Fruit fly (Drosophila melanogaster) whole organism, prepupa: ENCODE data around the gene hry.

Experiments used
- Blimp-1 ChIP-seq: fragments of 200-800 bp; sonication (Bioruptor generic); optimal IDR thresholded peaks from 3 replicates; lab custom pipeline; 2017; ENCODE audit warnings: missing biosample characterization, missing genetic modification characterization, mild to moderate bottlenecking, moderate library complexity, missing genetic modification reagents
- CG11762 ChIP-seq: fragments of 200-800 bp; sonication (Bioruptor generic); optimal IDR thresholded peaks from 3 replicates; lab custom pipeline; 2016; ENCODE audit warnings: missing biosample characterization, missing genetic modification characterization; ENCODE audit not compliant: insufficient read depth
- CG15336 ChIP-seq: fragments of 200-800 bp; sonication (Bioruptor generic); IDR thresholded peaks from 2 replicates; pipeline ENCODE4 v1.3.6; 2022; ENCODE audit warnings: missing biosample characterization, missing genetic modification characterization
- CG1621 ChIP-seq: fragments of 200-800 bp; sonication (Bioruptor generic); optimal IDR thresholded peaks from 3 replicates; lab custom pipeline; 2018; ENCODE audit warnings: missing biosample characterization, mild to moderate bottlenecking, missing genetic modification characterization
- CG3919 ChIP-seq: fragments of 200-800 bp; sonication (Bioruptor generic); optimal IDR thresholded peaks from 3 replicates; lab custom pipeline; 2016; ENCODE audit warnings: missing biosample characterization, missing genetic modification characterization
- CG6163 ChIP-seq: fragments of 200-800 bp; sonication (Bioruptor generic); IDR thresholded peaks from 3 replicates; pipeline ENCODE4 v1.3.6; 2022; ENCODE audit warnings: missing biosample characterization, missing genetic modification characterization
- CG6792 ChIP-seq: fragments of 200-800 bp; sonication (Bioruptor generic); optimal IDR thresholded peaks from 3 replicates; lab custom pipeline; 2016; ENCODE audit warnings: missing biosample characterization, missing genetic modification characterization
- CG7368 ChIP-seq: fragments of 200-800 bp; sonication (Bioruptor generic); optimal IDR thresholded peaks from 3 replicates; lab custom pipeline; 2016; ENCODE audit warnings: missing biosample characterization, missing genetic modification characterization
- CG8632 ChIP-seq: fragments of 200-800 bp; sonication (Bioruptor generic); optimal IDR thresholded peaks from 3 replicates; lab custom pipeline; 2016; ENCODE audit warnings: missing biosample characterization, missing genetic modification characterization
- Hr39 ChIP-seq: fragments of 200-800 bp; sonication (Bioruptor generic); optimal IDR thresholded peaks from 2 replicates; lab custom pipeline; 2016; ENCODE audit warnings: missing biosample characterization, missing genetic modification characterization
- OdsH ChIP-seq: fragments of 200-800 bp; sonication (Bioruptor generic); optimal IDR thresholded peaks from 3 replicates; lab custom pipeline; 2016; ENCODE audit warnings: missing biosample characterization, missing genetic modification characterization
- Sox102F ChIP-seq: fragments of 200-800 bp; sonication (Bioruptor generic); optimal IDR thresholded peaks from 2 replicates; lab custom pipeline; 2016; ENCODE audit warnings: missing biosample characterization, mild to moderate bottlenecking, missing genetic modification characterization
- Sox15 ChIP-seq: fragments of 200-800 bp; sonication (Bioruptor generic); optimal IDR thresholded peaks from 3 replicates; lab custom pipeline; 2016; ENCODE audit warnings: missing biosample characterization, missing genetic modification characterization
- esn ChIP-seq: fragments of 200-800 bp; sonication (Bioruptor generic); optimal IDR thresholded peaks from 2 replicates; lab custom pipeline; 2016; ENCODE audit warnings: missing biosample characterization, mild to moderate bottlenecking, missing genetic modification characterization, moderate library complexity

- TF ChIP-seq Sox102F (no peak), Hr39 (GFP tag; lab: Kevin White, UChicago) (no peak), CG15336 (no peak), CG3919 (GFP tag; lab: Kevin White, UChicago) (peak; percentile 17), OdsH (GFP tag; lab: Kevin White, UChicago) (no peak), esn (GFP tag; lab: Kevin White, UChicago) (no peak), CG11762 (no peak), CG6792 (no peak), CG1621 (tag; lab: Kevin White, UChicago) (peak; percentile 23), Blimp-1 (GFP tag; lab: Kevin White, UChicago) (no peak), CG8632 (GFP tag; lab: Kevin White, UChicago) (no peak), Sox15 (GFP tag; lab: Kevin White, UChicago) (no peak), CG6163 (no peak), CG7368 (GFP tag; lab: Kevin White, UChicago) (no peak)
These were observed 23.0 kb upstream of the hry start for dm6 chr3L:8652572-8652977.
